Worm (Caenorhabditis elegans) whole organism, L4 larva: ENCODE measurements around the gene sid-2.
A peak's percentile ranks its signal among the peaks of the same experiment; 100 is the strongest.

ENCODE experiments used
- D1046.2 ChIP-seq: fragments of 200-800 bp; sonication (Bioruptor generic); IDR thresholded peaks from 2 replicates; pipeline ENCODE4 v1.3.6; 2022; ENCODE audit warnings: missing genetic modification characterization, missing compliant biosample characterization
- F44E2.7 ChIP-seq: fragments of 200-800 bp; sonication (Bioruptor generic); IDR thresholded peaks from 2 replicates; pipeline ENCODE4 v2.1.2; 2022; ENCODE audit warnings: missing genetic modification characterization, missing compliant biosample characterization
- F49E8.2 ChIP-seq: sonication (generic microtip); optimal IDR thresholded peaks from 2 replicates; lab custom pipeline; 2016; ENCODE audit warnings: missing compliant biosample characterization, mild to moderate bottlenecking, missing genetic modification characterization, borderline replicate concordance
- T26A8.4 ChIP-seq: fragments of 200-800 bp; sonication (Bioruptor generic); IDR thresholded peaks from 2 replicates; pipeline ENCODE4 v1.3.6; 2022; ENCODE audit warnings: missing genetic modification characterization, missing compliant biosample characterization
- Y48G9A.11 ChIP-seq: fragments of 200-800 bp; sonication (Bioruptor generic); IDR thresholded peaks from 2 replicates; pipeline ENCODE4 v1.3.6; 2022; ENCODE audit warnings: missing genetic modification reagents, missing genetic modification characterization, missing compliant biosample characterization
- Y5F2A.4 ChIP-seq: fragments of 200-800 bp; sonication (Bioruptor generic); optimal IDR thresholded peaks from 2 replicates; lab custom pipeline; 2018; ENCODE audit warnings: mild to moderate bottlenecking, missing genetic modification characterization, missing compliant biosample characterization
- ZK337.2 ChIP-seq: fragments of 200-800 bp; sonication (Bioruptor generic); IDR thresholded peaks from 2 replicates; pipeline ENCODE4 v1.3.6; 2022; ENCODE audit warnings: missing genetic modification reagents, missing genetic modification characterization, missing compliant biosample characterization
- aha-1 ChIP-seq: fragments of 150-350 bp; peaks from one replicate; lab custom pipeline; 2014; ENCODE audit warnings: missing biosample characterization, missing genetic modification characterization
- ama-1 ChIP-seq: fragments of 150-350 bp; optimal IDR thresholded peaks from 2 replicates; lab custom pipeline; 2014; ENCODE audit warnings: inconsistent platforms, mixed read lengths
- arid-1 ChIP-seq: fragments of 200-800 bp; sonication (Bioruptor generic); conservative IDR thresholded peaks from 2 replicates; pipeline ENCODE4 v1.3.6; 2022; ENCODE audit warnings: missing genetic modification reagents, missing genetic modification characterization, missing compliant biosample characterization
- ceh-44 ChIP-seq: fragments of 200-800 bp; sonication (Bioruptor generic); IDR thresholded peaks from 2 replicates; pipeline ENCODE4 v1.3.6; 2022; ENCODE audit warnings: missing genetic modification reagents, missing genetic modification characterization, missing compliant biosample characterization
- ceh-62 ChIP-seq: sonication (generic microtip); optimal IDR thresholded peaks from 2 replicates; lab custom pipeline; 2017; ENCODE audit warnings: missing biosample characterization, missing genetic modification characterization
- cey-2 ChIP-seq: sonication (generic microtip); optimal IDR thresholded peaks from 3 replicates; lab custom pipeline; 2017; ENCODE audit warnings: missing genetic modification characterization, mild to moderate bottlenecking, missing compliant biosample characterization, antibody characterized with exemption, borderline replicate concordance; ENCODE audit not compliant: insufficient read depth
- daf-16 ChIP-seq, 3 experiments: sonication (generic microtip); optimal IDR thresholded peaks; 2 replicates each; lab custom pipeline; 2016 to 2017; ENCODE audit warnings: missing genetic modification characterization in 3 of 3, missing genetic modification reagents in 3 of 3, mild to moderate bottlenecking in 2 of 3, missing compliant biosample characterization in 2 of 3, missing biosample characterization in 1 of 3, moderate library complexity in 1 of 3
- dpl-1 ChIP-seq: fragments of 150-350 bp; optimal IDR thresholded peaks from 2 replicates; lab custom pipeline; 2014; ENCODE audit warnings: missing biosample characterization, missing genetic modification reagents, missing genetic modification characterization
- dve-1 ChIP-seq: sonication (generic microtip); optimal IDR thresholded peaks from 2 replicates; lab custom pipeline; 2017; ENCODE audit warnings: antibody characterized with exemption, mild to moderate bottlenecking, missing genetic modification characterization, missing compliant biosample characterization; ENCODE audit not compliant: insufficient read depth
- egl-43 ChIP-seq: fragments of 200-800 bp; sonication (Bioruptor generic); IDR thresholded peaks from 2 replicates; pipeline ENCODE4 v1.3.6; 2022; ENCODE audit warnings: missing genetic modification reagents, missing genetic modification characterization, missing compliant biosample characterization
- fkh-10 ChIP-seq: fragments of 150-350 bp; optimal IDR thresholded peaks from 2 replicates; lab custom pipeline; 2014; ENCODE audit warnings: missing biosample characterization, missing genetic modification reagents, missing genetic modification characterization
- hlh-11 ChIP-seq: fragments of 200-800 bp; sonication (Bioruptor generic); optimal IDR thresholded peaks from 2 replicates; lab custom pipeline; 2018; ENCODE audit warnings: mild to moderate bottlenecking, missing genetic modification characterization, missing compliant biosample characterization
- hlh-30 ChIP-seq: sonication (generic microtip); optimal IDR thresholded peaks from 2 replicates; lab custom pipeline; 2017; ENCODE audit warnings: antibody characterized with exemption, mild to moderate bottlenecking, missing genetic modification characterization, missing compliant biosample characterization; ENCODE audit not compliant: insufficient read depth
- lin-13 ChIP-seq: fragments of 150-350 bp; optimal IDR thresholded peaks from 2 replicates; lab custom pipeline; 2014; ENCODE audit warnings: missing biosample characterization, missing genetic modification reagents, missing genetic modification characterization
- lin-29 ChIP-seq: fragments of 200-800 bp; sonication (Bioruptor generic); IDR thresholded peaks from 2 replicates; pipeline ENCODE4 v1.3.6; 2022; ENCODE audit warnings: missing genetic modification reagents, missing genetic modification characterization, missing compliant biosample characterization
- lsy-2 ChIP-seq, 2 experiments: fragments of 150-350 bp in 1 of 2; sonication (generic microtip) in 1 of 2; optimal IDR thresholded peaks; 2 replicates each; lab custom pipeline; 2014 to 2017; ENCODE audit warnings: missing biosample characterization in 2 of 2, missing genetic modification characterization in 2 of 2
- madf-5 ChIP-seq, 2 experiments: fragments of 200-800 bp; sonication (Bioruptor generic); IDR thresholded peaks; 2 replicates each; pipeline ENCODE4 v1.3.6; 2022; ENCODE audit warnings: missing compliant biosample characterization in 2 of 2, missing genetic modification characterization in 2 of 2
- mes-2 ChIP-seq: sonication (generic microtip); optimal IDR thresholded peaks from 2 replicates; lab custom pipeline; 2016; ENCODE audit warnings: missing genotype, mild to moderate bottlenecking, missing genetic modification characterization, missing compliant biosample characterization; ENCODE audit not compliant: poor library complexity, severe bottlenecking
- nhr-237 ChIP-seq: sonication (generic microtip); optimal IDR thresholded peaks from 2 replicates; lab custom pipeline; 2017; ENCODE audit warnings: missing biosample characterization, missing genetic modification characterization
- nhr-25 ChIP-seq: sonication (generic microtip); optimal IDR thresholded peaks from 2 replicates; lab custom pipeline; 2017; ENCODE audit warnings: missing genetic modification characterization, mild to moderate bottlenecking, missing compliant biosample characterization, antibody characterized with exemption, moderate library complexity, borderline replicate concordance; ENCODE audit not compliant: insufficient read depth
- nhr-28 ChIP-seq: fragments of 150-350 bp; optimal IDR thresholded peaks from 2 replicates; lab custom pipeline; 2014; ENCODE audit warnings: missing biosample characterization, missing genetic modification characterization
- nhr-48 ChIP-seq: sonication (generic microtip); optimal IDR thresholded peaks from 2 replicates; lab custom pipeline; 2016; ENCODE audit warnings: mild to moderate bottlenecking, missing genetic modification characterization, missing compliant biosample characterization
- pha-4 ChIP-seq, 2 experiments: fragments of 150-350 bp in 1 of 2; fragments of 200-800 bp in 1 of 2; sonication (Bioruptor generic) in 1 of 2; IDR thresholded peaks in 1 of 2; optimal IDR thresholded peaks in 1 of 2; 2 replicates each; pipeline versions ENCODE4 v1.3.6 to Lab custom; 2014 to 2022; ENCODE audit warnings: missing genetic modification characterization in 2 of 2, missing genetic modification reagents in 2 of 2, missing biosample characterization in 1 of 2, missing compliant biosample characterization in 1 of 2
- skn-1 ChIP-seq: fragments of 150-350 bp; optimal IDR thresholded peaks from 2 replicates; lab custom pipeline; 2014; ENCODE audit warnings: missing biosample characterization, missing genetic modification characterization
- spr-1 ChIP-seq: sonication (generic microtip); optimal IDR thresholded peaks from 2 replicates; lab custom pipeline; 2016; ENCODE audit warnings: mild to moderate bottlenecking, missing genetic modification characterization, missing compliant biosample characterization
- tag-97 ChIP-seq: fragments of 200-800 bp; sonication (Bioruptor generic); IDR thresholded peaks from 2 replicates; pipeline ENCODE4 v1.3.6; 2022; ENCODE audit warnings: missing genetic modification characterization, missing compliant biosample characterization
- unc-62 ChIP-seq, 3 experiments: fragments of 150-350 bp in 1 of 3; sonication (generic microtip); optimal IDR thresholded peaks in 2 of 3; peaks in 1 of 3; 1 replicate in 1 of 3; 2 replicates in 2 of 3; lab custom pipeline; 2014 to 2017; ENCODE audit warnings: missing biosample characterization in 3 of 3, missing genetic modification characterization in 3 of 3, missing genetic modification reagents in 3 of 3, missing genotype in 1 of 3
- zfp-3 ChIP-seq: fragments of 200-800 bp; sonication (Bioruptor generic); conservative IDR thresholded peaks from 2 replicates; pipeline ENCODE4 v1.3.6; 2022; ENCODE audit warnings: missing genetic modification reagents, missing genetic modification characterization, missing compliant biosample characterization
- zip-11 ChIP-seq: fragments of 200-800 bp; sonication (Bioruptor generic); IDR thresholded peaks from 2 replicates; pipeline ENCODE4 v1.3.6; 2022; ENCODE audit warnings: missing genetic modification characterization, missing compliant biosample characterization

Gene sid-2

DNA sequence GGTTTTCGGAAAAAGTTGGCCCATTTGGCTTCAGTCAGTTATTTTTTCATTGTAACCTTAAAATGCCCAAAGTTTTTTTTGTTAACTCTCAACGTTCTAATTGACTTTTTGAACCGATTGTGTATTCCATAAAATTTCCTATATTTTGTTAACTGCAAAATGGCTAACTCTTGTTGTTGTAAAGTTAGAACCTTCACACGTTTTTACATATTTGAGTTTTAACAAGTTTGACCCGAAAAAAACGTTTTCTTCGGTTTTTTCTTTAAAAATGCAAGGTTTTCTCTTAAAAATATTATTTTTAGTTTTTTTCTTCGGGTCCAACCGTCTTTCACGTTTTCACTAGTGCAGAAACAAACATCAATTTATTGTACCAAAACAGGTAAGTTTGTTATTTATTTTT, 22.4 kb downstream of the sid-2 start, which contains the start of gene lit-1:
TSS of gene lit-1 (plus strand) at position 301 of the 400 bp plus-strand sequence.
- TF ChIP-seq dpl-1 (GFP tag; lab: Kevin White, UChicago), result no peak
- TF ChIP-seq ceh-44 (GFP tag; lab: Robert Waterston, UW), result no peak
- TF ChIP-seq pha-4 (GFP tag; IDR thresholded peaks at IDR 0.05; lab: Robert Waterston, UW), result no peak
- TF ChIP-seq pha-4 (tag; optimal IDR thresholded peaks at IDR 0.05; lab: Kevin White, UChicago), result no peak
- TF ChIP-seq hlh-30 (tag; lab: Kevin White, UChicago), result no peak
- TF ChIP-seq, all 104 proteins: peak for 0

DNA sequence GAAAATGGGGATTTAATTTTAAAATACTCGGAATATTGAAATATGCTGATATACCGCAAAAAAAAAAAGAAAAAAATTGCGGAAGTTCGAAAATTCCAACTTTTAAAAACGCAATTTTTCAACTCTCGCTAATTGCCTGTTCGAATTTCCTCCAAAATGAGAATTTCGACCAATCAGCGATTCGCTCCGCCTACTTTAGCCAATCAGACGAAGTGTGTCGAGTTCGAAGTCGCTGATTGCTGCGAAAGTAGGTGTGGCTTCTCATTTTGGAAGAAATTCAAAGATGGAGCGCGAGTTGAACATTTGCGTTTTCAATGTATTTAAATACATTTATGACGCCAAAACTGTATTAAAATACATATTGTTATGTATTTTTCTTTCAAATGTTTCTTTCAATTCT, 29.2 kb downstream of the sid-2 start:
- TF ChIP-seq unc-62 (GFP tag; optimal IDR thresholded peaks at IDR 0.05 in 1 of 2; lab: Kevin White, UChicago) (peak in 1 of 2 experiments; percentile 51), unc-62 (tag; optimal IDR thresholded peaks at IDR 0.05; lab: Kevin White, UChicago) (no peak), dve-1 (tag; lab: Kevin White, UChicago) (no peak), mes-2 (tag; lab: Kevin White, UChicago) (no peak), fkh-10 (GFP tag; lab: Kevin White, UChicago) (no peak), ceh-62 (tag; lab: Kevin White, UChicago) (no peak)

- TF ChIP-seq arid-1 (GFP tag; lab: Robert Waterston, UW) (no peak), zfp-3 (GFP tag; lab: Robert Waterston, UW) (no peak), hlh-30 (tag; lab: Kevin White, UChicago) (peak; percentile 50), nhr-48 (tag; lab: Kevin White, UChicago) (no peak), D1046.2 (GFP tag; lab: Robert Waterston, UW) (no peak), F44E2.7 (no peak), egl-43 (GFP tag; lab: Robert Waterston, UW) (peak; percentile 30; the same call in 1 of the 2 replicates), zip-11 (GFP tag; lab: Robert Waterston, UW) (no peak), lin-29 (no peak), ama-1 (peak; percentile 23), madf-5 (GFP tag; IDR thresholded peaks at IDR 0.05; lab: Robert Waterston, UW) (no peak), skn-1 (tag; lab: Kevin White, UChicago) (no peak), ZK337.2 (GFP tag; lab: Robert Waterston, UW) (no peak), F49E8.2 (no peak), spr-1 (tag; lab: Kevin White, UChicago) (peak; percentile 19), daf-16 (GFP tag; optimal IDR thresholded peaks at IDR 0.05; lab: Kevin White, UChicago) (no peak), daf-16 (tag; optimal IDR thresholded peaks at IDR 0.05; lab: Kevin White, UChicago) (no peak), nhr-237 (tag; lab: Kevin White, UChicago) (no peak), unc-62 (GFP tag; optimal IDR thresholded peaks at IDR 0.05 in 1 of 2; lab: Kevin White, UChicago) (peak in 1 of 2 experiments; percentile 98), unc-62 (tag; optimal IDR thresholded peaks at IDR 0.05; lab: Kevin White, UChicago) (no peak), mes-2 (tag; lab: Kevin White, UChicago) (no peak), Y5F2A.4 (no peak), nhr-28 (tag; lab: Kevin White, UChicago) (peak; percentile 38), hlh-11 (tag; lab: Kevin White, UChicago) (peak; percentile 32), tag-97 (GFP tag; lab: Robert Waterston, UW) (no peak), aha-1 (tag; lab: Kevin White, UChicago) (peak; percentile 62)
- TF ChIP-seq, all 104 proteins: peak for 8
Measured at ce11 chrIII:13709122-13709521, 29.9 kb downstream of the sid-2 start.

ce11 chrIII:13710666-13711065, 31.4 kb downstream of the sid-2 start:
- TF ChIP-seq hlh-11 (tag; lab: Kevin White, UChicago), result peak; percentile 10
- TF ChIP-seq daf-16 (GFP tag; optimal IDR thresholded peaks at IDR 0.05; lab: Kevin White, UChicago), result no peak
- TF ChIP-seq daf-16 (tag; optimal IDR thresholded peaks at IDR 0.05; lab: Kevin White, UChicago), result no peak
- TF ChIP-seq cey-2 (tag; lab: Kevin White, UChicago), result no peak
- peak in 1 of 2 experiments; percentile 82 for TF ChIP-seq unc-62 (GFP tag; optimal IDR thresholded peaks at IDR 0.05 in 1 of 2; lab: Kevin White, UChicago)
- no peak for TF ChIP-seq unc-62 (tag; optimal IDR thresholded peaks at IDR 0.05; lab: Kevin White, UChicago)
- TF ChIP-seq Y48G9A.11 (GFP tag; lab: Robert Waterston, UW), result 0 out of 2 replicates have a peak, but pooled peaks have one; percentile 38
- TF ChIP-seq lin-13 (GFP tag; lab: Kevin White, UChicago), result no peak
- peak; percentile 19 for TF ChIP-seq nhr-25
- no peak for TF ChIP-seq lsy-2 (tag; optimal IDR thresholded peaks at IDR 0.05; lab: Kevin White, UChicago)
- 0 out of 2 replicates have a peak, but pooled peaks have one; percentile 28 for TF ChIP-seq T26A8.4
